Fruit fly (Drosophila melanogaster) whole organism, wandering third instar larva: Measurements from ENCODE around the gene AIF.
A peak's percentile ranks its signal among the peaks of the same experiment; 100 is the strongest.

Experiments used
- Abd-B ChIP-seq: fragments of >200 bp; optimal IDR thresholded peaks from 2 replicates; lab custom pipeline; 2017; ENCODE audit warnings: missing biosample characterization, missing genetic modification characterization
- CG32264 ChIP-seq: fragments of 200-800 bp; sonication (Bioruptor generic); optimal IDR thresholded peaks from 2 replicates; lab custom pipeline; 2016; ENCODE audit warnings: missing biosample characterization, missing genetic modification characterization
- CG9705 ChIP-seq: fragments of 200-800 bp; sonication (Bioruptor generic); optimal IDR thresholded peaks from 2 replicates; lab custom pipeline; 2018; ENCODE audit warnings: missing biosample characterization, mild to moderate bottlenecking, missing genetic modification characterization
- CrebA ChIP-seq: fragments of 200-800 bp; sonication (Bioruptor generic); optimal IDR thresholded peaks from 2 replicates; lab custom pipeline; 2016; ENCODE audit warnings: missing biosample characterization, mild to moderate bottlenecking, missing genetic modification characterization, borderline replicate concordance
- Dfd ChIP-seq: fragments of >200 bp; optimal IDR thresholded peaks from 2 replicates; lab custom pipeline; 2017; ENCODE audit warnings: missing biosample characterization, missing genetic modification characterization
- Dif ChIP-seq: fragments of 200-275, 200-300 bp; sonication (Bioruptor generic); optimal IDR thresholded peaks from 2 replicates; lab custom pipeline; 2018; ENCODE audit warnings: missing biosample characterization, missing genetic modification characterization; ENCODE audit not compliant: partially characterized antibody
- GATAd ChIP-seq: sonication (Bioruptor generic); optimal IDR thresholded peaks from 2 replicates; lab custom pipeline; 2016; ENCODE audit warnings: missing biosample characterization, missing genetic modification characterization
- HLH106 ChIP-seq: fragments of 200-800 bp; optimal IDR thresholded peaks from 3 replicates; lab custom pipeline; 2019; ENCODE audit warnings: missing biosample characterization, mild to moderate bottlenecking, missing genetic modification characterization, moderate library complexity
- Hnf4 ChIP-seq: fragments of 200-800 bp; sonication (Bioruptor generic); optimal IDR thresholded peaks from 2 replicates; lab custom pipeline; 2016; ENCODE audit warnings: missing biosample characterization, mild to moderate bottlenecking, missing genetic modification characterization
- Hr78 ChIP-seq: fragments of >200 bp; optimal IDR thresholded peaks from 2 replicates; lab custom pipeline; 2017; ENCODE audit warnings: missing biosample characterization, missing genetic modification characterization
- Hr83 ChIP-seq: fragments of 200-300 bp; sonication (Bioruptor generic); optimal IDR thresholded peaks from 2 replicates; lab custom pipeline; 2016; ENCODE audit warnings: missing biosample characterization, mild to moderate bottlenecking, missing genetic modification characterization, moderate library complexity; ENCODE audit not compliant: poor library complexity, severe bottlenecking
- Jra ChIP-seq: sonication (Bioruptor generic); optimal IDR thresholded peaks from 2 replicates; lab custom pipeline; 2016; ENCODE audit warnings: missing biosample characterization, missing genetic modification characterization
- Mio ChIP-seq: sonication (Bioruptor generic); optimal IDR thresholded peaks from 2 replicates; lab custom pipeline; 2016; ENCODE audit warnings: missing biosample characterization, missing genetic modification characterization
- Myc ChIP-seq: fragments of >200 bp; optimal IDR thresholded peaks from 2 replicates; lab custom pipeline; 2017
- N ChIP-seq: fragments of >200 bp; optimal IDR thresholded peaks from 2 replicates; lab custom pipeline; 2018; ENCODE audit warnings: missing biosample characterization, missing external identifiers, missing genetic modification characterization
- OdsH ChIP-seq: fragments of 200-800 bp; sonication (Bioruptor generic); optimal IDR thresholded peaks from 2 replicates; lab custom pipeline; 2016; ENCODE audit warnings: missing biosample characterization, mild to moderate bottlenecking, missing genetic modification characterization
- Rel ChIP-seq, 2 experiments: fragments of 200-800 bp; sonication (Bioruptor generic) in 1 of 2; optimal IDR thresholded peaks; 2 replicates in 1 of 2; 3 replicates in 1 of 2; lab custom pipeline; 2016 to 2019; ENCODE audit warnings: mild to moderate bottlenecking in 2 of 2, missing biosample characterization in 2 of 2, missing genetic modification characterization in 2 of 2, moderate library complexity in 1 of 2
- Sp1 ChIP-seq: fragments of 200-800 bp; sonication (Bioruptor generic); optimal IDR thresholded peaks from 3 replicates; lab custom pipeline; 2019; ENCODE audit warnings: missing biosample characterization, mild to moderate bottlenecking, missing genetic modification characterization, moderate library complexity
- Vsx2 ChIP-seq: fragments of 200-300, 225-300 bp; sonication (Bioruptor generic); optimal IDR thresholded peaks from 2 replicates; lab custom pipeline; 2018; ENCODE audit warnings: missing biosample characterization, missing genetic modification characterization; ENCODE audit not compliant: partially characterized antibody
- br ChIP-seq: fragments of 200-800 bp; sonication (Bioruptor generic); optimal IDR thresholded peaks from 2 replicates; lab custom pipeline; 2016; ENCODE audit warnings: missing biosample characterization, missing genetic modification characterization
- brk ChIP-seq: fragments of 200-800 bp; sonication (Bioruptor generic); optimal IDR thresholded peaks from 2 replicates; lab custom pipeline; 2016; ENCODE audit warnings: missing biosample characterization, mild to moderate bottlenecking, missing genetic modification characterization
- dl ChIP-seq, 2 experiments: fragments of 175-275, 200-275 bp in 1 of 2; fragments of 200-275 bp in 1 of 2; sonication (Bioruptor generic); optimal IDR thresholded peaks; lab custom pipeline; 2018; ENCODE audit warnings: mild to moderate bottlenecking in 2 of 2, missing biosample characterization in 2 of 2, missing genetic modification characterization in 2 of 2, moderate library complexity in 2 of 2; ENCODE audit not compliant: partially characterized antibody in 2 of 2, insufficient read depth in 1 of 2
- dmrt93B ChIP-seq: fragments of 200-800 bp; sonication (Bioruptor generic); optimal IDR thresholded peaks from 2 replicates; lab custom pipeline; 2018; ENCODE audit warnings: missing biosample characterization, mild to moderate bottlenecking, missing genetic modification characterization
- dsf ChIP-seq: sonication (Bioruptor generic); optimal IDR thresholded peaks from 2 replicates; lab custom pipeline; 2016; ENCODE audit warnings: missing biosample characterization, missing genetic modification characterization, borderline replicate concordance
- ey ChIP-seq: fragments of 200-800 bp; sonication (Bioruptor generic); optimal IDR thresholded peaks from 2 replicates; lab custom pipeline; 2016; ENCODE audit warnings: missing biosample characterization, missing genetic modification characterization
- foxo ChIP-seq, 2 experiments: fragments of 200-800 bp; sonication (Bioruptor generic); optimal IDR thresholded peaks; 2 replicates in 1 of 2; 3 replicates in 1 of 2; lab custom pipeline; 2016 to 2017; ENCODE audit warnings: missing biosample characterization in 2 of 2, missing genetic modification characterization in 2 of 2
- fru ChIP-seq: fragments of 200-800 bp; sonication (Bioruptor generic); optimal IDR thresholded peaks from 3 replicates; lab custom pipeline; 2016; ENCODE audit warnings: missing biosample characterization, mild to moderate bottlenecking, missing genetic modification characterization
- h ChIP-seq: fragments of 200-800 bp; sonication (Bioruptor generic); optimal IDR thresholded peaks from 3 replicates; lab custom pipeline; 2016; ENCODE audit warnings: missing biosample characterization, mild to moderate bottlenecking, missing genetic modification characterization
- jim ChIP-seq: fragments of 175-275, 200-325 bp; sonication (Bioruptor generic); optimal IDR thresholded peaks from 2 replicates; lab custom pipeline; 2016; ENCODE audit warnings: missing biosample characterization, mild to moderate bottlenecking, missing genetic modification characterization
- lola ChIP-seq: fragments of >200 bp; optimal IDR thresholded peaks from 2 replicates; lab custom pipeline; 2017; ENCODE audit warnings: missing biosample characterization, missing genetic modification characterization
- pan ChIP-seq: fragments of >200 bp; optimal IDR thresholded peaks from 2 replicates; lab custom pipeline; 2017
- psq ChIP-seq: fragments of 200-800 bp; sonication (Bioruptor generic); optimal IDR thresholded peaks from 3 replicates; lab custom pipeline; 2017; ENCODE audit warnings: missing biosample characterization, mild to moderate bottlenecking, missing genetic modification characterization, moderate library complexity
- rgr ChIP-seq: fragments of 200-800 bp; sonication (Bioruptor generic); optimal IDR thresholded peaks from 3 replicates; lab custom pipeline; 2016; ENCODE audit warnings: missing biosample characterization, mild to moderate bottlenecking, missing genetic modification characterization
- sage ChIP-seq: fragments of 200-800 bp; sonication (Bioruptor generic); optimal IDR thresholded peaks from 2 replicates; lab custom pipeline; 2016; ENCODE audit warnings: missing biosample characterization, mild to moderate bottlenecking, missing genetic modification characterization
- sv ChIP-seq: fragments of 200-800 bp; sonication (Bioruptor generic); optimal IDR thresholded peaks from 3 replicates; lab custom pipeline; 2016; ENCODE audit warnings: missing biosample characterization, missing genetic modification characterization
- tai ChIP-seq: sonication (Bioruptor generic); optimal IDR thresholded peaks from 2 replicates; lab custom pipeline; 2016; ENCODE audit warnings: missing biosample characterization, missing genetic modification characterization
- usp ChIP-seq: fragments of >200 bp; optimal IDR thresholded peaks from 2 replicates; lab custom pipeline; 2017; ENCODE audit warnings: missing biosample characterization, missing genetic modification characterization
- woc ChIP-seq: sonication (Bioruptor generic); optimal IDR thresholded peaks from 2 replicates; lab custom pipeline; 2016; ENCODE audit warnings: missing biosample characterization, mild to moderate bottlenecking, missing genetic modification characterization

Gene AIF

DNA sequence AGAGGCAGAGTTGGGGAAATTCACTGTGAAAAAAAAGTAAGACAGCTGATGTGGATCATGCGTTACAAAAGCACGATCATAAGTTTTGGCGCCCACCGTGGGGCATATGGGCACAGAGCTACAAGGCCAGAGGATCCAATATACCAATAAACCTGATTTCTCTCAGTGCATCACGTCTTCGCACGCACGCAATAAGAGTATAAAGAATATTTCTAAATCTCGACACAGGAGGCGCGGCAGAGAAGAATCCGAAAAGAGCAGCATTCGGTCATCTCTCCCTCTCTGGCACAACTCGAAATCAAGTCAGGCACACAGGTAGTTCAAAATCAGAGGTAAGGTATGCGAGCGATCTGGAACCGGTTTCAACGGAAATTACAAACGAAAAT lies 12.0 kb downstream of the AIF start:
- TF ChIP-seq pan (lab: Kevin White, UChicago) (no peak), tai (GFP tag; lab: Kevin White, UChicago) (no peak), Abd-B (GFP tag; lab: Kevin White, UChicago) (no peak), ey (GFP tag; lab: Kevin White, UChicago) (peak; percentile 93), Sp1 (GFP tag; lab: Kevin White, UChicago) (peak; percentile 93), foxo (GFP tag; optimal IDR thresholded peaks at IDR 0.05; lab: Kevin White, UChicago) (peak; percentile 87 to 92), CG32264 (peak; percentile 68), fru (GFP tag; lab: Kevin White, UChicago) (peak; percentile 97), brk (GFP tag; lab: Kevin White, UChicago) (peak; percentile 63), Mio (GFP tag; lab: Kevin White, UChicago) (peak; percentile 34), N (GFP tag; lab: Kevin White, UChicago) (no peak), CrebA (no peak), Hnf4 (GFP tag; lab: Kevin White, UChicago) (peak; percentile 77), sv (GFP tag; lab: Kevin White, UChicago) (peak; percentile 73), Dif (GFP tag; lab: Kevin White, UChicago) (peak; percentile 32), rgr (GFP tag; lab: Kevin White, UChicago) (peak; percentile 86), dl (GFP tag; optimal IDR thresholded peaks at IDR 0.05; lab: Kevin White, UChicago; ENCODE audit: insufficient read depth in 1 of 2, partially characterized antibody in 2 of 2) (peak in 1 of 2 experiments; percentile 57), Hr83 (GFP tag; lab: Kevin White, UChicago) (peak; percentile 72), jim (peak; percentile 85), sage (GFP tag; lab: Kevin White, UChicago) (peak; percentile 62), dsf (GFP tag; lab: Kevin White, UChicago) (peak; percentile 61), Hr78 (no peak), br (GFP tag; lab: Kevin White, UChicago) (peak; percentile 97), Vsx2 (peak; percentile 53), OdsH (GFP tag; lab: Kevin White, UChicago) (peak; percentile 88), h (GFP tag; lab: Kevin White, UChicago) (peak; percentile 93), Rel (GFP tag; optimal IDR thresholded peaks at IDR 0.05; lab: Kevin White, UChicago) (peak; percentile 67), Rel (tag; optimal IDR thresholded peaks at IDR 0.05; lab: Kevin White, UChicago) (peak; percentile 71), Jra (GFP tag; lab: Kevin White, UChicago) (peak; percentile 87), woc (peak; percentile 94), HLH106 (tag; lab: Kevin White, UChicago) (peak; percentile 92), CG9705 (peak; percentile 71), GATAd (no peak), Myc (lab: Kevin White, UChicago) (no peak), dmrt93B (GFP tag; lab: Kevin White, UChicago) (peak; percentile 86), usp (GFP tag; lab: Kevin White, UChicago) (no peak), Dfd (GFP tag; lab: Kevin White, UChicago) (no peak), lola (no peak), psq (GFP tag; lab: Kevin White, UChicago) (peak; percentile 95)

dm6 chr2L:2164520-2165237 lies 13.1 kb downstream of the AIF start:
- TF ChIP-seq Dif (GFP tag; lab: Kevin White, UChicago) (no peak), psq (GFP tag; lab: Kevin White, UChicago) (peak; percentile 98), CrebA (peak; percentile 68), rgr (GFP tag; lab: Kevin White, UChicago) (peak; percentile 95), h (GFP tag; lab: Kevin White, UChicago) (peak; percentile 97), Sp1 (GFP tag; lab: Kevin White, UChicago) (peak; percentile 90), tai (GFP tag; lab: Kevin White, UChicago) (peak; percentile 88), Hr78 (no peak), Hnf4 (GFP tag; lab: Kevin White, UChicago) (peak; percentile 94), GATAd (no peak), Abd-B (GFP tag; lab: Kevin White, UChicago) (no peak), foxo (GFP tag; optimal IDR thresholded peaks at IDR 0.05; lab: Kevin White, UChicago) (peak; percentile 71 to 97), woc (peak; percentile 97), CG9705 (peak; percentile 87), Mio (GFP tag; lab: Kevin White, UChicago) (peak; percentile 38), HLH106 (tag; lab: Kevin White, UChicago) (peak; percentile 94), dmrt93B (GFP tag; lab: Kevin White, UChicago) (peak; percentile 84), Dfd (GFP tag; lab: Kevin White, UChicago) (peak; percentile 57), Hr83 (GFP tag; lab: Kevin White, UChicago) (peak; percentile 41), Jra (GFP tag; lab: Kevin White, UChicago) (peak; percentile 74), dsf (GFP tag; lab: Kevin White, UChicago) (peak; percentile 15), fru (GFP tag; lab: Kevin White, UChicago) (peak; percentile 97), CG32264 (peak; percentile 88), dl (GFP tag; optimal IDR thresholded peaks at IDR 0.05; lab: Kevin White, UChicago; ENCODE audit: insufficient read depth in 1 of 2, partially characterized antibody in 2 of 2) (no peak), brk (GFP tag; lab: Kevin White, UChicago) (peak; percentile 89), Rel (GFP tag; optimal IDR thresholded peaks at IDR 0.05; lab: Kevin White, UChicago) (peak; percentile 92), Rel (tag; optimal IDR thresholded peaks at IDR 0.05; lab: Kevin White, UChicago) (peak; percentile 63), ey (GFP tag; lab: Kevin White, UChicago) (peak; percentile 96), sage (GFP tag; lab: Kevin White, UChicago) (peak; percentile 85), Vsx2 (no peak), sv (GFP tag; lab: Kevin White, UChicago) (peak; percentile 54), br (GFP tag; lab: Kevin White, UChicago) (peak; percentile 92), OdsH (GFP tag; lab: Kevin White, UChicago) (peak; percentile 90), N (GFP tag; lab: Kevin White, UChicago) (no peak), lola (no peak), usp (GFP tag; lab: Kevin White, UChicago) (no peak), pan (lab: Kevin White, UChicago) (no peak), Myc (lab: Kevin White, UChicago) (no peak), jim (no peak)
